Fruit fly (Drosophila melanogaster): ENCODE data around the gene CG3402.

CG3402 gene

dm6 chr3L:636434-636833 lies 16.2 kb downstream of the CG3402 start (continued):
- TF ChIP-seq CG14860 (GFP tag; IDR thresholded peaks at IDR 0.05; ENCODE audit: partially characterized antibody), result 0 out of 3 replicates have a peak, but pooled peaks have one; percentile 27
- TF ChIP-seq CTCF (GFP tag; optimal IDR thresholded peaks at IDR 0.05), result peak; percentile 25
- peak; percentile 16 for TF ChIP-seq CG18599 (GFP tag; optimal IDR thresholded peaks at IDR 0.05)
- peak; percentile 59 for TF ChIP-seq jing (GFP tag; optimal IDR thresholded peaks at IDR 0.05)
- peak; percentile 40 for TF ChIP-seq CG8924 (tag; optimal IDR thresholded peaks at IDR 0.05)
- no peak for TF ChIP-seq dati (GFP tag; IDR thresholded peaks at IDR 0.05)
- no peak for TF ChIP-seq CG30020 (tag; optimal IDR thresholded peaks at IDR 0.05)
- no peak for TF ChIP-seq CG13894 (tag; optimal IDR thresholded peaks at IDR 0.05)
- peak; percentile 67 for TF ChIP-seq nmo (GFP tag; optimal IDR thresholded peaks at IDR 0.05)
- no peak for TF ChIP-seq schlank (tag; optimal IDR thresholded peaks at IDR 0.05)
- TF ChIP-seq grn (GFP tag; optimal IDR thresholded peaks at IDR 0.05), result no peak
- no peak for TF ChIP-seq ham (GFP tag; IDR thresholded peaks at IDR 0.05)
- peak; percentile 9 for TF ChIP-seq run (tag; optimal IDR thresholded peaks at IDR 0.05)
- TF ChIP-seq CG4617 (GFP tag; optimal IDR thresholded peaks at IDR 0.05; ENCODE audit: borderline replicate concordance), result no peak
- TF ChIP-seq MTF-1 (GFP tag; optimal IDR thresholded peaks at IDR 0.05; ENCODE audit: borderline replicate concordance), result peak; percentile 2
- TF ChIP-seq CG10959 (GFP tag; IDR thresholded peaks at IDR 0.05), result peak; percentile 65
- peak; percentile 33 for TF ChIP-seq CG33213 (GFP tag; optimal IDR thresholded peaks at IDR 0.05)
- TF ChIP-seq sisA (GFP tag; IDR thresholded peaks at IDR 0.05), result peak; percentile 72
- TF ChIP-seq bcd (GFP tag; optimal IDR thresholded peaks at IDR 0.05), result peak; percentile 29
- TF ChIP-seq hb (GFP tag; IDR thresholded peaks at IDR 0.05; ENCODE audit: partially characterized antibody), result no peak
- TF ChIP-seq CG6175 (GFP tag; IDR thresholded peaks at IDR 0.05), result no peak
- TF ChIP-seq Hmr (GFP tag; optimal IDR thresholded peaks at IDR 0.05), result no peak
- TF ChIP-seq Hey (tag; optimal IDR thresholded peaks at IDR 0.05), result no peak
- TF ChIP-seq rib (GFP tag; IDR thresholded peaks at IDR 0.05), result no peak
- TF ChIP-seq ac (GFP tag; optimal IDR thresholded peaks at IDR 0.05), result peak; percentile 28
- TF ChIP-seq chn (GFP tag; optimal IDR thresholded peaks at IDR 0.05), result peak; percentile 57
- TF ChIP-seq Scr (GFP tag; IDR thresholded peaks at IDR 0.05; ENCODE audit: partially characterized antibody), result no peak
- peak; percentile 24 for TF ChIP-seq dm (GFP tag; optimal IDR thresholded peaks at IDR 0.05)
- TF ChIP-seq CG5953 (GFP tag; IDR thresholded peaks at IDR 0.05), result peak; percentile 57; the same call in 1 of the 2 replicates
- no peak for TF ChIP-seq sc (optimal IDR thresholded peaks at IDR 0.05)
- TF ChIP-seq sc (GFP tag; optimal IDR thresholded peaks at IDR 0.05), result peak; percentile 67
- peak; percentile 47 for TF ChIP-seq CG18476 (GFP tag; optimal IDR thresholded peaks at IDR 0.05)
- no peak for TF ChIP-seq CG8290 (GFP tag; optimal IDR thresholded peaks at IDR 0.05)
- TF ChIP-seq CG8290 (tag; optimal IDR thresholded peaks at IDR 0.05), result peak in 1 of 2 experiments; percentile 63
- TF ChIP-seq ttk (GFP tag; IDR thresholded peaks at IDR 0.05), result peak; percentile 59; the same call in 1 of the 2 replicates
- peak; percentile 60 for TF ChIP-seq CG14710 (tag; optimal IDR thresholded peaks at IDR 0.05)
- peak; percentile 5 for TF ChIP-seq CG8281 (tag; optimal IDR thresholded peaks at IDR 0.05)
- peak; percentile 16 for TF ChIP-seq Camta (GFP tag; optimal IDR thresholded peaks at IDR 0.05)
- TF ChIP-seq Atf6 (GFP tag; IDR thresholded peaks at IDR 0.05), result peak; percentile 59
- peak; percentile 50 for TF ChIP-seq croc (GFP tag; conservative IDR thresholded peaks at IDR 0.05)
- TF ChIP-seq nom (GFP tag; optimal IDR thresholded peaks at IDR 0.05), result no peak
- TF ChIP-seq CG2889 (GFP tag; IDR thresholded peaks at IDR 0.05), result no peak
- peak; percentile 35 for TF ChIP-seq ems (GFP tag; optimal IDR thresholded peaks at IDR 0.05)
- TF ChIP-seq Ets65A (GFP tag), result peak; percentile 3
- TF ChIP-seq az2 (GFP tag; optimal IDR thresholded peaks at IDR 0.05), result peak; percentile 65
- 0 out of 3 replicates have a peak, but pooled peaks have one; percentile 7 for TF ChIP-seq CG2199 (GFP tag; IDR thresholded peaks at IDR 0.05)
- no peak for TF ChIP-seq HmgZ (tag; optimal IDR thresholded peaks at IDR 0.05)
- TF ChIP-seq CG17829 (tag; optimal IDR thresholded peaks at IDR 0.05), result peak; percentile 72
- peak; percentile 40 for TF ChIP-seq kay (GFP tag; optimal IDR thresholded peaks at IDR 0.05)
- TF ChIP-seq Stat92E (GFP tag; optimal IDR thresholded peaks at IDR 0.05), result no peak
- peak; percentile 91 for TF ChIP-seq CG1603 (tag; optimal IDR thresholded peaks at IDR 0.05)
- peak; percentile 38 for TF ChIP-seq CG15269 (tag; optimal IDR thresholded peaks at IDR 0.05)

All from whole organism, embryonic.